Fruit fly (Drosophila melanogaster) Kc167 (cell line): ENCODE data around the gene cocoon.

Experiments used
- Myc ChIP-seq: fragments of >200 bp; optimal IDR thresholded peaks from 2 replicates; lab custom pipeline; 2017; ENCODE audit warnings: missing external identifiers
- Sin3A ChIP-seq: fragments of >200 bp; optimal IDR thresholded peaks from 2 replicates; lab custom pipeline; 2018; ENCODE audit warnings: missing external identifiers
- h ChIP-seq: fragments of >200 bp; optimal IDR thresholded peaks from 3 replicates; lab custom pipeline; 2018; ENCODE audit warnings: missing external identifiers
- insv ChIP-seq: fragments of >200 bp; optimal IDR thresholded peaks from 3 replicates; lab custom pipeline; 2018; ENCODE audit warnings: missing external identifiers
- psq ChIP-seq: fragments of >200 bp; optimal IDR thresholded peaks from 2 replicates; lab custom pipeline; 2017; ENCODE audit warnings: missing external identifiers
- ttk ChIP-seq: sonication (Bioruptor generic); optimal IDR thresholded peaks from 2 replicates; lab custom pipeline; 2017; ENCODE audit warnings: missing external identifiers

The cocoon gene

dm6 chr3L:15513264-15513663 lies 39.4 kb upstream of the cocoon start:
- TF ChIP-seq insv (lab: Kevin White, UChicago), result no peak
- no peak for TF ChIP-seq Sin3A (lab: Kevin White, UChicago)
- TF ChIP-seq Myc (lab: Kevin White, UChicago), result no peak
- no peak for TF ChIP-seq psq (lab: Kevin White, UChicago)
- no peak for TF ChIP-seq ttk
- no peak for TF ChIP-seq h

dm6 chr3L:15511688-15512250 lies 37.9 kb upstream of the cocoon start:
- TF ChIP-seq insv (lab: Kevin White, UChicago) (no peak), Sin3A (lab: Kevin White, UChicago) (no peak), Myc (lab: Kevin White, UChicago) (no peak), psq (lab: Kevin White, UChicago) (no peak), ttk (no peak), h (no peak)

dm6 chr3L:15510787-15511186 lies 36.9 kb upstream of the cocoon start, which contains the start of gene MsrA:
TSS of gene MsrA (plus strand) at chr3L:15511052.
- TF ChIP-seq psq (lab: Kevin White, UChicago) (no peak), insv (lab: Kevin White, UChicago) (no peak), h (no peak), Myc (lab: Kevin White, UChicago) (no peak), ttk (no peak), Sin3A (lab: Kevin White, UChicago) (no peak)

dm6 chr3L:15509398-15509797 lies 35.5 kb upstream of the cocoon start, which contains the start of the genes gdl and gdl-ORF39:
TSS of gene gdl (plus strand) at chr3L:15509445.
TSS of gene gdl-ORF39 (plus strand) at chr3L:15509445.
- TF ChIP-seq h (no peak), Sin3A (lab: Kevin White, UChicago) (no peak), Myc (lab: Kevin White, UChicago) (no peak), ttk (no peak), psq (lab: Kevin White, UChicago) (no peak), insv (lab: Kevin White, UChicago) (no peak)

dm6 chr3L:15508750-15509149 lies 34.8 kb upstream of the cocoon start, which contains the start of gene Z600:
TSS of gene Z600 (plus strand) at chr3L:15509061.
- no peak for TF ChIP-seq Myc (lab: Kevin White, UChicago)
- TF ChIP-seq ttk, result no peak
- TF ChIP-seq h, result no peak
- no peak for TF ChIP-seq psq (lab: Kevin White, UChicago)
- TF ChIP-seq Sin3A (lab: Kevin White, UChicago), result no peak
- no peak for TF ChIP-seq insv (lab: Kevin White, UChicago)

- no peak for TF ChIP-seq Myc (lab: Kevin White, UChicago)
- no peak for TF ChIP-seq ttk
- TF ChIP-seq insv (lab: Kevin White, UChicago), result no peak
- no peak for TF ChIP-seq Sin3A (lab: Kevin White, UChicago)
- no peak for TF ChIP-seq h
- TF ChIP-seq psq (lab: Kevin White, UChicago), result no peak
Measured at dm6 chr3L:15508233-15508632, 34.3 kb upstream of the cocoon start, which contains the start of gene CG7841. TSS of gene CG7841 (minus strand) at chr3L:15508252.

dm6 chr3L:15507148-15507896 lies 33.4 kb upstream of the cocoon start:
- no peak for TF ChIP-seq Myc (lab: Kevin White, UChicago)
- TF ChIP-seq ttk, result no peak
- TF ChIP-seq Sin3A (lab: Kevin White, UChicago), result no peak
- no peak for TF ChIP-seq psq (lab: Kevin White, UChicago)
- TF ChIP-seq insv (lab: Kevin White, UChicago), result no peak
- no peak for TF ChIP-seq h

dm6 chr3L:15506174-15506926 lies 32.4 kb upstream of the cocoon start:
- TF ChIP-seq insv (lab: Kevin White, UChicago), result no peak
- TF ChIP-seq Myc (lab: Kevin White, UChicago), result no peak
- no peak for TF ChIP-seq Sin3A (lab: Kevin White, UChicago)
- no peak for TF ChIP-seq psq (lab: Kevin White, UChicago)
- TF ChIP-seq ttk, result no peak
- TF ChIP-seq h, result no peak

dm6 chr3L:15504687-15505086 lies 30.8 kb upstream of the cocoon start, which contains the start of gene CG7857:
TSS of gene CG7857 (minus strand) at chr3L:15504894.
- TF ChIP-seq psq (lab: Kevin White, UChicago) (no peak), h (no peak), insv (lab: Kevin White, UChicago) (no peak), Sin3A (lab: Kevin White, UChicago) (no peak), Myc (lab: Kevin White, UChicago) (no peak), ttk (no peak)

dm6 chr3L:15502256-15502655 lies 28.3 kb upstream of the cocoon start:
- TF ChIP-seq Myc (lab: Kevin White, UChicago), result no peak
- TF ChIP-seq Sin3A (lab: Kevin White, UChicago), result no peak
- TF ChIP-seq ttk, result no peak
- TF ChIP-seq h, result no peak
- no peak for TF ChIP-seq psq (lab: Kevin White, UChicago)
- TF ChIP-seq insv (lab: Kevin White, UChicago), result no peak

- TF ChIP-seq h (no peak), Sin3A (lab: Kevin White, UChicago) (no peak), ttk (no peak), Myc (lab: Kevin White, UChicago) (no peak), insv (lab: Kevin White, UChicago) (no peak), psq (lab: Kevin White, UChicago) (no peak)
Measured at dm6 chr3L:15501646-15501972, 27.7 kb upstream of the cocoon start.
